Worm (Caenorhabditis elegans) whole organism, midembryonic: ENCODE results near the gene sru-21.
"Not testable (repeated sequence)": the region's sequence is repeated elsewhere in the genome, so short reads cannot be mapped to it uniquely, and the experiment has no call there.

Source experiments
- T22C8.4 ChIP-seq: fragments of 200-800 bp; sonication (Bioruptor generic); IDR thresholded peaks from 2 replicates; pipeline ENCODE4 v1.3.6; 2022; ENCODE audit warnings: missing genetic modification characterization, missing compliant biosample characterization
- cog-1 ChIP-seq: sonication (generic microtip); optimal IDR thresholded peaks from 2 replicates; lab custom pipeline; 2016; ENCODE audit warnings: missing genetic modification characterization, missing compliant biosample characterization
- flt-1 ChIP-seq: fragments of 200-800 bp; sonication (Bioruptor generic); IDR thresholded peaks from 2 replicates; pipeline ENCODE4 v1.3.6; 2022; ENCODE audit warnings: missing genetic modification characterization, missing compliant biosample characterization
- klf-2 ChIP-seq: fragments of 200-800 bp; sonication (Bioruptor generic); conservative IDR thresholded peaks from 2 replicates; pipeline ENCODE4 v1.3.6; 2022; ENCODE audit warnings: missing genetic modification reagents, missing genetic modification characterization, missing compliant biosample characterization
- med-1 ChIP-seq: sonication (generic microtip); optimal IDR thresholded peaks from 2 replicates; lab custom pipeline; 2017; ENCODE audit warnings: missing genetic modification characterization, mild to moderate bottlenecking, missing compliant biosample characterization, antibody characterized with exemption, missing genetic modification reagents; ENCODE audit not compliant: insufficient read depth
- ref-1 ChIP-seq: fragments of 200-800 bp; sonication (Bioruptor generic); conservative IDR thresholded peaks from 2 replicates; pipeline ENCODE4 v1.3.6; 2022; ENCODE audit warnings: missing genetic modification reagents, missing genetic modification characterization, missing compliant biosample characterization
- tab-1 ChIP-seq: fragments of 200-800 bp; sonication (Bioruptor generic); IDR thresholded peaks from 2 replicates; pipeline ENCODE4 v1.3.6; 2022; ENCODE audit warnings: missing genetic modification characterization, missing compliant biosample characterization
- ztf-23 ChIP-seq: fragments of 200-800 bp; sonication (Bioruptor generic); IDR thresholded peaks from 2 replicates; pipeline ENCODE4 v1.3.6; 2022; ENCODE audit warnings: missing genetic modification reagents, missing genetic modification characterization, missing compliant biosample characterization
- ztf-29 ChIP-seq: fragments of 200-800 bp; sonication (Bioruptor generic); IDR thresholded peaks from 2 replicates; pipeline ENCODE4 v1.3.6; 2022; ENCODE audit warnings: missing genetic modification reagents, missing genetic modification characterization, missing compliant biosample characterization

Gene sru-21

ce11 chrIV:13639027-13639426, 12.5 kb downstream of the sru-21 start, which contains the start of gene ugt-22:
TSS of gene ugt-22 (plus strand) at chrIV:13639260.
- TF ChIP-seq klf-2, result no peak
- TF ChIP-seq med-1 (GFP tag; lab: Kevin White, UChicago), result no peak
- TF ChIP-seq flt-1 (GFP tag; lab: Robert Waterston, UW), result no peak
- TF ChIP-seq ztf-23, result no peak
- no peak for TF ChIP-seq tab-1 (GFP tag; lab: Robert Waterston, UW)
- TF ChIP-seq cog-1 (tag; lab: Kevin White, UChicago), result no peak
- TF ChIP-seq T22C8.4 (GFP tag; lab: Robert Waterston, UW), result no peak
- TF ChIP-seq ztf-29 (GFP tag; lab: Robert Waterston, UW), result no peak
- TF ChIP-seq ref-1 (GFP tag; lab: Robert Waterston, UW), result no peak

- TF ChIP-seq ztf-29 (GFP tag; lab: Robert Waterston, UW) (no peak), tab-1 (GFP tag; lab: Robert Waterston, UW) (no peak), flt-1 (GFP tag; lab: Robert Waterston, UW) (no peak), ref-1 (GFP tag; lab: Robert Waterston, UW) (no peak), ztf-23 (no peak), klf-2 (no peak), med-1 (GFP tag; lab: Kevin White, UChicago) (no peak), T22C8.4 (GFP tag; lab: Robert Waterston, UW) (no peak), cog-1 (tag; lab: Kevin White, UChicago) (no peak)
Measured at ce11 chrIV:13645823-13646222, 19.3 kb downstream of the sru-21 start, which contains the start of gene srz-29. TSS of gene srz-29 (minus strand) at chrIV:13645923.

ce11 chrIV:13647558-13647957, 21.0 kb downstream of the sru-21 start, which contains the start of gene ule-4:
TSS of gene ule-4 (minus strand) at chrIV:13647658.
- TF ChIP-seq tab-1 (GFP tag; lab: Robert Waterston, UW) (no peak), ztf-29 (GFP tag; lab: Robert Waterston, UW) (no peak), ztf-23 (no peak), ref-1 (GFP tag; lab: Robert Waterston, UW) (no peak), klf-2 (no peak), cog-1 (tag; lab: Kevin White, UChicago) (no peak), flt-1 (GFP tag; lab: Robert Waterston, UW) (no peak), T22C8.4 (GFP tag; lab: Robert Waterston, UW) (no peak), med-1 (GFP tag; lab: Kevin White, UChicago) (no peak)

ce11 chrIV:13649126-13649525, 22.6 kb downstream of the sru-21 start, which contains the start of gene C08F11.10:
TSS of gene C08F11.10 (minus strand) at chrIV:13649226.
- TF ChIP-seq med-1 (GFP tag; lab: Kevin White, UChicago) (no peak), klf-2 (no peak), ztf-29 (GFP tag; lab: Robert Waterston, UW) (no peak), ref-1 (GFP tag; lab: Robert Waterston, UW) (no peak), ztf-23 (no peak), T22C8.4 (GFP tag; lab: Robert Waterston, UW) (no peak), flt-1 (GFP tag; lab: Robert Waterston, UW) (no peak), cog-1 (tag; lab: Kevin White, UChicago) (no peak), tab-1 (GFP tag; lab: Robert Waterston, UW) (no peak)

ce11 chrIV:13650238-13650637, 23.7 kb downstream of the sru-21 start, which contains the start of gene C08F11.17:
TSS of gene C08F11.17 (minus strand) at chrIV:13650338.
- no peak for TF ChIP-seq tab-1 (GFP tag; lab: Robert Waterston, UW)
- no peak for TF ChIP-seq ztf-23
- TF ChIP-seq ref-1 (GFP tag; lab: Robert Waterston, UW), result no peak
- no peak for TF ChIP-seq klf-2
- no peak for TF ChIP-seq flt-1 (GFP tag; lab: Robert Waterston, UW)
- TF ChIP-seq med-1 (GFP tag; lab: Kevin White, UChicago), result no peak
- no peak for TF ChIP-seq T22C8.4 (GFP tag; lab: Robert Waterston, UW)
- no peak for TF ChIP-seq cog-1 (tag; lab: Kevin White, UChicago)
- TF ChIP-seq ztf-29 (GFP tag; lab: Robert Waterston, UW), result no peak

ce11 chrIV:13651411-13651810, 24.8 kb downstream of the sru-21 start, which contains the start of gene C08F11.12:
TSS of gene C08F11.12 (minus strand) at chrIV:13651511.
- TF ChIP-seq flt-1, ref-1, ztf-29 (GFP tag; lab: Robert Waterston, UW): not testable (repeated sequence)

ce11 chrIV:13652023-13652422, 25.5 kb downstream of the sru-21 start, which contains the start of gene Y45F10C.6:
TSS of gene Y45F10C.6 (plus strand) at chrIV:13652323.
- not testable (repeated sequence) for TF ChIP-seq T22C8.4 (GFP tag; lab: Robert Waterston, UW); ztf-29 (GFP tag; lab: Robert Waterston, UW); klf-2

ce11 chrIV:13659449-13659848, 32.9 kb downstream of the sru-21 start, which contains the start of gene Y45F10C.1:
TSS of gene Y45F10C.1 (minus strand) at chrIV:13659549.
- TF ChIP-seq cog-1 (tag; lab: Kevin White, UChicago); T22C8.4 (GFP tag; lab: Robert Waterston, UW); med-1 (GFP tag; lab: Kevin White, UChicago): not testable (repeated sequence)

- TF ChIP-seq klf-2; ztf-23; T22C8.4 (GFP tag; lab: Robert Waterston, UW): not testable (repeated sequence)
Measured at ce11 chrIV:13662570-13662969, 36.0 kb downstream of the sru-21 start, which contains the start of gene Y45F10C.2. TSS of gene Y45F10C.2 (minus strand) at chrIV:13662670.

- no peak for TF ChIP-seq tab-1 (GFP tag; lab: Robert Waterston, UW)
- TF ChIP-seq med-1 (GFP tag; lab: Kevin White, UChicago), result no peak
- TF ChIP-seq cog-1 (tag; lab: Kevin White, UChicago), result no peak
- TF ChIP-seq ztf-29 (GFP tag; lab: Robert Waterston, UW), result no peak
- TF ChIP-seq T22C8.4 (GFP tag; lab: Robert Waterston, UW), result no peak
- TF ChIP-seq ztf-23, result no peak
- no peak for TF ChIP-seq klf-2
- no peak for TF ChIP-seq ref-1 (GFP tag; lab: Robert Waterston, UW)
- no peak for TF ChIP-seq flt-1 (GFP tag; lab: Robert Waterston, UW)
Measured at ce11 chrIV:13664090-13664489, 37.5 kb downstream of the sru-21 start, which contains the start of gene Y45F10C.4. TSS of gene Y45F10C.4 (minus strand) at chrIV:13664190.
